Fruit fly (Drosophila melanogaster) whole organism, pupa: ENCODE measurements around the gene CG33490.
"Not testable (repeated sequence)": the region's sequence is repeated elsewhere in the genome, so short reads cannot be mapped to it uniquely, and the experiment has no call there.

Experiments used
- CG10348 ChIP-seq: fragments of 200-800 bp; sonication (Bioruptor generic); IDR thresholded peaks from 2 replicates; pipeline ENCODE4 v1.3.6; 2022; ENCODE audit warnings: missing biosample characterization, missing genetic modification characterization
- CG12605 ChIP-seq: fragments of 200-800 bp; sonication (Bioruptor generic); IDR thresholded peaks from 2 replicates; pipeline ENCODE4 v1.3.6; 2022; ENCODE audit warnings: missing biosample characterization, missing genetic modification characterization
- CG13204 ChIP-seq: fragments of 200-800 bp; sonication (Bioruptor generic); optimal IDR thresholded peaks from 2 replicates; lab custom pipeline; 2018; ENCODE audit warnings: missing biosample characterization, mild to moderate bottlenecking, missing genetic modification characterization, moderate library complexity
- CG14655 ChIP-seq: fragments of 200-800 bp; sonication (Bioruptor generic); optimal IDR thresholded peaks from 3 replicates; lab custom pipeline; 2017; ENCODE audit warnings: mild to moderate bottlenecking, missing biosample characterization, missing genetic modification reagents, missing genetic modification characterization
- CG15710 ChIP-seq: fragments of 200-800 bp; sonication (Bioruptor generic); optimal IDR thresholded peaks from 2 replicates; lab custom pipeline; 2018; ENCODE audit warnings: missing biosample characterization, mild to moderate bottlenecking, missing genetic modification characterization, moderate library complexity
- CG17806 ChIP-seq: fragments of 200-800 bp; sonication (Bioruptor generic); optimal IDR thresholded peaks from 2 replicates; lab custom pipeline; 2018; ENCODE audit warnings: missing biosample characterization, mild to moderate bottlenecking, missing genetic modification characterization, moderate library complexity
- CG32121 ChIP-seq: fragments of 200-800 bp; sonication (Bioruptor generic); IDR thresholded peaks from 2 replicates; pipeline ENCODE4 v1.3.6; 2022; ENCODE audit warnings: missing biosample characterization, missing genetic modification characterization
- CG34367 ChIP-seq: fragments of 200-800 bp; sonication (Bioruptor generic); optimal IDR thresholded peaks from 2 replicates; lab custom pipeline; 2018; ENCODE audit warnings: missing biosample characterization, mild to moderate bottlenecking, missing genetic modification characterization
- CG4496 ChIP-seq: fragments of 200-800 bp; sonication (Bioruptor generic); IDR thresholded peaks from 3 replicates; pipeline ENCODE4 v1.3.6; 2022; ENCODE audit warnings: missing biosample characterization, missing genetic modification characterization
- CG8159 ChIP-seq: fragments of 200-800 bp; sonication (Bioruptor generic); optimal IDR thresholded peaks from 3 replicates; lab custom pipeline; 2018; ENCODE audit warnings: missing biosample characterization, mild to moderate bottlenecking, missing genetic modification characterization, moderate library complexity
- CG8301 ChIP-seq: fragments of 200-800 bp; sonication (Bioruptor generic); optimal IDR thresholded peaks from 2 replicates; lab custom pipeline; 2018; ENCODE audit warnings: missing biosample characterization, mild to moderate bottlenecking, missing genetic modification characterization
- CG9948 ChIP-seq: fragments of 200-800 bp; sonication (Bioruptor generic); optimal IDR thresholded peaks from 2 replicates; lab custom pipeline; 2018; ENCODE audit warnings: missing biosample characterization, mild to moderate bottlenecking, missing genetic modification characterization, moderate library complexity
- D1 ChIP-seq: fragments of 200-800 bp; sonication (Bioruptor generic); optimal IDR thresholded peaks from 2 replicates; lab custom pipeline; 2018; ENCODE audit warnings: missing biosample characterization, mild to moderate bottlenecking, missing genetic modification characterization, moderate library complexity
- EcR ChIP-seq: fragments of 200-800 bp; sonication (Bioruptor generic); optimal IDR thresholded peaks from 3 replicates; lab custom pipeline; 2019; ENCODE audit warnings: missing biosample characterization, missing genetic modification characterization, mild to moderate bottlenecking, moderate library complexity, missing genetic modification reagents
- Ets98B ChIP-seq: fragments of 200-800 bp; sonication (Bioruptor generic); IDR thresholded peaks from 2 replicates; pipeline ENCODE4 v1.3.6; 2022; ENCODE audit warnings: missing biosample characterization, missing genetic modification characterization
- Pif1A ChIP-seq: fragments of 200-800 bp; sonication (Bioruptor generic); optimal IDR thresholded peaks from 3 replicates; lab custom pipeline; 2016; ENCODE audit warnings: missing biosample characterization, missing genetic modification characterization
- Pif1B ChIP-seq: fragments of 200-800 bp; sonication (Bioruptor generic); optimal IDR thresholded peaks from 3 replicates; lab custom pipeline; 2016; ENCODE audit warnings: missing biosample characterization, missing genetic modification characterization
- Snoo ChIP-seq: fragments of 200-800 bp; sonication (Bioruptor generic); optimal IDR thresholded peaks from 3 replicates; lab custom pipeline; 2017; ENCODE audit warnings: missing biosample characterization, mild to moderate bottlenecking, missing genetic modification characterization, inconsistent platforms
- fd96Ca ChIP-seq: fragments of 200-800 bp; sonication (Bioruptor generic); IDR thresholded peaks from 3 replicates; pipeline ENCODE4 v1.3.6; 2022; ENCODE audit warnings: missing biosample characterization, missing genetic modification characterization
- gl ChIP-seq: fragments of 200-800 bp; sonication (Bioruptor generic); optimal IDR thresholded peaks from 2 replicates; lab custom pipeline; 2018; ENCODE audit warnings: missing biosample characterization, mild to moderate bottlenecking, missing genetic modification characterization
- rn ChIP-seq: fragments of 200-800 bp; sonication (Bioruptor generic); IDR thresholded peaks from 2 replicates; pipeline ENCODE4 v1.3.6; 2022; ENCODE audit warnings: missing biosample characterization, missing genetic modification characterization

CG33490 gene

dm6 chr3L:11578847-11579246, 4.4 kb upstream of the CG33490 start:
- TF ChIP-seq D1 (tag; lab: Kevin White, UChicago): peak; percentile 70
- no peak for TF ChIP-seq gl (tag; lab: Kevin White, UChicago)
- TF ChIP-seq Pif1A (GFP tag; lab: Kevin White, UChicago): no peak

dm6 chr3L:11578211-11578673, 3.8 kb upstream of the CG33490 start, which contains the start of gene CG33270:
CG33270 (minus strand) TSS chr3L:11578623.
- TF ChIP-seq CG34367 (tag; lab: Kevin White, UChicago) (no peak), Snoo (tag; lab: Kevin White, UChicago) (no peak), fd96Ca (GFP tag; lab: Robert Waterston, UW) (no peak), CG14655 (no peak), CG8301 (tag; lab: Kevin White, UChicago) (no peak), CG32121 (no peak), CG15710 (no peak), CG9948 (no peak), Ets98B (GFP tag; lab: Robert Waterston, UW) (no peak), EcR (no peak), rn (GFP tag; lab: Robert Waterston, UW) (no peak), CG17806 (tag; lab: Kevin White, UChicago) (no peak)

dm6 chr3L:11577395-11577794, 2.9 kb upstream of the CG33490 start, which contains the start of gene CG33271:
CG33271 (minus strand) TSS chr3L:11577495.
- no peak for TF ChIP-seq Pif1A (GFP tag; lab: Kevin White, UChicago)
- no peak for TF ChIP-seq CG34367 (tag; lab: Kevin White, UChicago)

dm6 chr3L:11576944-11577343, 2.5 kb upstream of the CG33490 start, which contains the start of gene CG33489:
CG33489 (minus strand) TSS chr3L:11577044.
- TF ChIP-seq CG17806 (tag; lab: Kevin White, UChicago); EcR; Pif1B (GFP tag; lab: Kevin White, UChicago): not testable (repeated sequence)

- TF ChIP-seq CG17806 (tag; lab: Kevin White, UChicago) (no peak), Ets98B (GFP tag; lab: Robert Waterston, UW) (no peak), CG14655 (no peak), Pif1B (GFP tag; lab: Kevin White, UChicago) (no peak), gl (tag; lab: Kevin White, UChicago) (no peak), CG13204 (GFP tag; lab: Kevin White, UChicago) (no peak), rn (GFP tag; lab: Robert Waterston, UW) (no peak), CG32121 (no peak), CG9948 (no peak), CG8159 (tag; lab: Kevin White, UChicago) (no peak), CG34367 (tag; lab: Kevin White, UChicago) (no peak), CG10348 (GFP tag; lab: Robert Waterston, UW) (no peak), CG4496 (GFP tag; lab: Robert Waterston, UW) (no peak), CG12605 (GFP tag; lab: Robert Waterston, UW) (no peak), fd96Ca (GFP tag; lab: Robert Waterston, UW) (no peak), Snoo (tag; lab: Kevin White, UChicago) (no peak), CG8301 (tag; lab: Kevin White, UChicago) (no peak)
Measured at dm6 chr3L:11563972-11564533, 10.4 kb downstream of the CG33490 start, which contains the start of the genes CG46412 and CG33267. CG46412 (minus strand) TSS chr3L:11564072. CG33267 (plus strand) TSS chr3L:11564483.

dm6 chr3L:11561946-11562760, 12.3 kb downstream of the CG33490 start, which contains the start of the genes CG7394 and Mob2:
CG7394 (plus strand) TSS chr3L:11561996.
Mob2 (minus strand) TSS chr3L:11562233.
- TF ChIP-seq CG10348 (GFP tag; lab: Robert Waterston, UW) (peak; percentile 50; the same call in 1 of the 2 replicates), CG9948 (peak; percentile 75), CG8159 (tag; lab: Kevin White, UChicago) (peak; percentile 81), CG4496 (GFP tag; lab: Robert Waterston, UW) (peak; percentile 87), Snoo (tag; lab: Kevin White, UChicago) (peak; percentile 81), Pif1A (GFP tag; lab: Kevin White, UChicago) (peak; percentile 88), gl (tag; lab: Kevin White, UChicago) (peak; percentile 13), CG15710 (peak; percentile 81), CG12605 (GFP tag; lab: Robert Waterston, UW) (peak; percentile 81), fd96Ca (GFP tag; lab: Robert Waterston, UW) (peak; percentile 90), CG14655 (peak; percentile 84), Pif1B (GFP tag; lab: Kevin White, UChicago) (peak; percentile 87), EcR (peak; percentile 17), CG34367 (tag; lab: Kevin White, UChicago) (peak; percentile 80), CG32121 (peak; percentile 86; the same call in 1 of the 2 replicates), rn (GFP tag; lab: Robert Waterston, UW) (peak; percentile 71), CG8301 (tag; lab: Kevin White, UChicago) (peak; percentile 80), CG17806 (tag; lab: Kevin White, UChicago) (peak; percentile 87), Ets98B (GFP tag; lab: Robert Waterston, UW) (peak; percentile 87), D1 (tag; lab: Kevin White, UChicago) (peak; percentile 85), CG13204 (GFP tag; lab: Kevin White, UChicago) (no peak)
